Worm (Caenorhabditis elegans) whole organism, midembryonic: ENCODE data around the gene F37A4.2.

ENCODE experiments used
- T22C8.4 ChIP-seq: fragments of 200-800 bp; sonication (Bioruptor generic); IDR thresholded peaks from 2 replicates; pipeline ENCODE4 v1.3.6; 2022; ENCODE audit warnings: missing genetic modification characterization, missing compliant biosample characterization
- cog-1 ChIP-seq: sonication (generic microtip); optimal IDR thresholded peaks from 2 replicates; lab custom pipeline; 2016; ENCODE audit warnings: missing genetic modification characterization, missing compliant biosample characterization
- flt-1 ChIP-seq: fragments of 200-800 bp; sonication (Bioruptor generic); IDR thresholded peaks from 2 replicates; pipeline ENCODE4 v1.3.6; 2022; ENCODE audit warnings: missing genetic modification characterization, missing compliant biosample characterization
- klf-2 ChIP-seq: fragments of 200-800 bp; sonication (Bioruptor generic); conservative IDR thresholded peaks from 2 replicates; pipeline ENCODE4 v1.3.6; 2022; ENCODE audit warnings: missing genetic modification reagents, missing genetic modification characterization, missing compliant biosample characterization
- med-1 ChIP-seq: sonication (generic microtip); optimal IDR thresholded peaks from 2 replicates; lab custom pipeline; 2017; ENCODE audit warnings: missing genetic modification characterization, mild to moderate bottlenecking, missing compliant biosample characterization, antibody characterized with exemption, missing genetic modification reagents; ENCODE audit not compliant: insufficient read depth
- ref-1 ChIP-seq: fragments of 200-800 bp; sonication (Bioruptor generic); conservative IDR thresholded peaks from 2 replicates; pipeline ENCODE4 v1.3.6; 2022; ENCODE audit warnings: missing genetic modification reagents, missing genetic modification characterization, missing compliant biosample characterization
- tab-1 ChIP-seq: fragments of 200-800 bp; sonication (Bioruptor generic); IDR thresholded peaks from 2 replicates; pipeline ENCODE4 v1.3.6; 2022; ENCODE audit warnings: missing genetic modification characterization, missing compliant biosample characterization
- ztf-23 ChIP-seq: fragments of 200-800 bp; sonication (Bioruptor generic); IDR thresholded peaks from 2 replicates; pipeline ENCODE4 v1.3.6; 2022; ENCODE audit warnings: missing genetic modification reagents, missing genetic modification characterization, missing compliant biosample characterization
- ztf-29 ChIP-seq: fragments of 200-800 bp; sonication (Bioruptor generic); IDR thresholded peaks from 2 replicates; pipeline ENCODE4 v1.3.6; 2022; ENCODE audit warnings: missing genetic modification reagents, missing genetic modification characterization, missing compliant biosample characterization

F37A4.2 gene

ce11 chrIII:6734420-6734819 lies 12.2 kb downstream of the F37A4.2 start, which contains the start of gene Y102E9.3:
Y102E9.3 (minus strand) TSS chrIII:6734520.
- TF ChIP-seq tab-1 (GFP tag; lab: Robert Waterston, UW), result no peak
- no peak for TF ChIP-seq ztf-29 (GFP tag; lab: Robert Waterston, UW)
- no peak for TF ChIP-seq klf-2 (GFP tag; lab: Robert Waterston, UW)

ce11 chrIII:6736566-6736965 lies 14.3 kb downstream of the F37A4.2 start, which contains the start of gene Y102E9.6:
Y102E9.6 (minus strand) TSS chrIII:6736666.
- TF ChIP-seq flt-1 (GFP tag; lab: Robert Waterston, UW), result no peak

DNA sequence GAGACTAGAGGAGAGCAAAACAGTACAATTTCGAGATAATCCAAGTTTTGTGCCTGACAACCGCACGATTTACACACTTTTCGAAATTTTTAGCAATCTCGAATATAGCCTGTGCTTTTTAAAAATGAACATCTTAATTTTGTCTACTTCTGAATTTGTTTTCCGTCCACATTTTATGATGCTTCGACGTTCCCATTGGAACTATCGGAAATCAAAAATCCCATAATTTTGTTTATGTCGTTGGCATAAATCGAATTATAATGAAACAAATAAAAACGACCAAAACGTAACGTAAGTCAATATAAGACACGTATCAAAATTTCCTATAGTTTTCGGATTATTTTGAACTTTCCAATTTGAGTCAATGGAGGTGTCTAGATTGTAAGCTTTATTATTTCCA lies 14.7 kb downstream of the F37A4.2 start, which contains the start of gene K07E12.2:
K07E12.2 (plus strand) TSS at position 301 of the 400 bp plus-strand sequence.
- TF ChIP-seq tab-1 (GFP tag; lab: Robert Waterston, UW), result no peak
- TF ChIP-seq med-1, result no peak
- no peak for TF ChIP-seq ztf-23
- TF ChIP-seq cog-1 (tag; lab: Kevin White, UChicago), result no peak
- no peak for TF ChIP-seq klf-2 (GFP tag; lab: Robert Waterston, UW)

DNA sequence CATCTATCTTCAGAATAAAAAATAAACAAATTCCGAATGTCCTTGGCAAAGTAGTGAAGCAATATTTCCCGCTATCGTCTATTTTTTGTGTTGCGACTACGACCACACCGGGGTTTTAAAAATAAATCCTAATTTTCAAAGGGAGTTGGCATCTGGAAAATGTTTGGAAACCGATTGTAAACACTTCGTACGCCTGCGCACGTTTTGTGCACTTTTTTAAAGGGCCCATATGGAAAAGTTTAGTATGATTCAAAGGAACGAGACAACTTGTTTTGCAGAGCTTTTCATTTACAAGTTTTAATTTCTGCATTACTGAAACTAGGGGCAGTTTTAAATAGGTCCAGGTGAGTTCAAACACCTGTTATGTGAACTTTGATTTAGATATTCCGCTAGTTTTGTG lies 17.8 kb downstream of the F37A4.2 start:
- no peak for TF ChIP-seq klf-2 (GFP tag; lab: Robert Waterston, UW)
- no peak for TF ChIP-seq T22C8.4 (GFP tag; lab: Robert Waterston, UW)
- no peak for TF ChIP-seq tab-1 (GFP tag; lab: Robert Waterston, UW)
- TF ChIP-seq ztf-29 (GFP tag; lab: Robert Waterston, UW), result no peak
- no peak for TF ChIP-seq ref-1 (GFP tag; lab: Robert Waterston, UW)
- TF ChIP-seq ztf-23, result no peak
- no peak for TF ChIP-seq cog-1 (tag; lab: Kevin White, UChicago)
- no peak for TF ChIP-seq med-1
- TF ChIP-seq flt-1 (GFP tag; lab: Robert Waterston, UW), result no peak

ce11 chrIII:6742597-6742996 lies 20.3 kb downstream of the F37A4.2 start:
- no peak for TF ChIP-seq ztf-29 (GFP tag; lab: Robert Waterston, UW)
- no peak for TF ChIP-seq tab-1 (GFP tag; lab: Robert Waterston, UW)
- 0 out of 2 replicates have a peak, but pooled peaks have one; percentile 41 for TF ChIP-seq klf-2 (GFP tag; lab: Robert Waterston, UW)
- TF ChIP-seq T22C8.4 (GFP tag; lab: Robert Waterston, UW), result no peak

DNA sequence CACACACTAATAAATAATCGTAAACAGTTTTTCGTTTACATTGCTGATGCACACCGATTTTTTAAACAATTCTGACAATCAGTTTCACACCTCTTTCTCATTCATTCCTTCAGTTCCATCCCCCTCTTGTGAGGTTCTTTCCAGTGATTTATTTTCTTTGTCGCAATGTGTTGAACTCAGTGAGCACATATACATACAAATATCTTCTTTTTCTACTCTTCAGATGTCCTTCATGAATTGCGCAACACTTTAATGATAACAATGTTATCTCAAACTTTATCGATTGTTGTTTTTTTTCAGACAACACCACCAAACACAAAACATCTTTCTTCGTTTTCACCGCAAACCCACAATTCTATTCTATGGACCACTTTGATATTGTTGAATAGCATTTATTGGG lies 23.8 kb downstream of the F37A4.2 start, which contains the start of gene dig-1:
dig-1 (plus strand) TSS at position 301 of the 400 bp plus-strand sequence.
- TF ChIP-seq klf-2 (GFP tag; lab: Robert Waterston, UW) (no peak), cog-1 (tag; lab: Kevin White, UChicago) (no peak), T22C8.4 (GFP tag; lab: Robert Waterston, UW) (no peak), ref-1 (GFP tag; lab: Robert Waterston, UW) (no peak), ztf-29 (GFP tag; lab: Robert Waterston, UW) (no peak), ztf-23 (no peak), tab-1 (GFP tag; lab: Robert Waterston, UW) (no peak), med-1 (no peak), flt-1 (GFP tag; lab: Robert Waterston, UW) (no peak)

DNA sequence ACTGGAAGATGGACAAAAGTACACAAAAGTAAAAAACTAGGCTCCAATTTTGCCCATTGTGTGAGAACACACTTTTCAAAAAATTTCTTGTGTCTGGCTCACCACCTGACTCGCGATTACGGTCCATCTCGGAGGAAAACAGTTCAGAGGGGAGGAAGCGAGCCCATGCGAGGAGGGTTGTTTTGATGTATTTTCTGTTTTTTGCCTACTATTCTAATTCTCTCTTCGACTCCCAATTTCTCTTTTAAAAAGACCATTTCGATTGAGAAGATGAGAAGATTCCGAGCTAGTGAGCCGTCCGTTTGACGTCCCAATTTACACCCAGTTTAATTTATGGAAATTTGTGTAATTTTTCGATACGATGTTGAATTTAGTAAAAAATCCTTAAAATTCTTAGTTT lies 24.4 kb downstream of the F37A4.2 start:
- TF ChIP-seq ref-1 (GFP tag; lab: Robert Waterston, UW), result no peak
- no peak for TF ChIP-seq flt-1 (GFP tag; lab: Robert Waterston, UW)
- TF ChIP-seq ztf-23, result no peak

- TF ChIP-seq med-1, result no peak
- no peak for TF ChIP-seq klf-2 (GFP tag; lab: Robert Waterston, UW)
- no peak for TF ChIP-seq ref-1 (GFP tag; lab: Robert Waterston, UW)
- TF ChIP-seq T22C8.4 (GFP tag; lab: Robert Waterston, UW), result no peak
- TF ChIP-seq ztf-29 (GFP tag; lab: Robert Waterston, UW), result no peak
- no peak for TF ChIP-seq cog-1 (tag; lab: Kevin White, UChicago)
- no peak for TF ChIP-seq flt-1 (GFP tag; lab: Robert Waterston, UW)
- TF ChIP-seq tab-1 (GFP tag; lab: Robert Waterston, UW), result no peak
- no peak for TF ChIP-seq ztf-23
These were observed 30.4 kb downstream of the F37A4.2 start for ce11 chrIII:6752612-6753011.

DNA sequence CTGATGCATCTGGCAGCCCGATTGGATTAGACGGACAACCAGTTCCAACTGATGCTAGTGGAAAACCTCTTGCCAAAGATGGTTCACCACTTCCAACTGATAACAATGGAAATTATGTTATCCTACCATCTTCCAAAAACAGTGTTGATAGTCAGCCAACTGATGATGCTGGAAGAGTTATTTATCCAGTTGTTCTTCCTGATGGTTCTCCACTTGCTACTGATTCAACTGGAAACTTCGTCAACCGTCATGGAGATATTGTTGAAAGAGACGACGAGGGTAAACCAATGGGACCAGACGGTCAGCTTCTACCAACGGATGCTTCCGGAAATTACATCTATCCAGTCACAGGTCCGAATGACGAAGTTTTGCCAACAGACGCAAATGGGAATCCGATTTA lies 34.5 kb downstream of the F37A4.2 start:
- TF ChIP-seq T22C8.4 (GFP tag; lab: Robert Waterston, UW), result no peak
- TF ChIP-seq med-1, result no peak
- no peak for TF ChIP-seq ref-1 (GFP tag; lab: Robert Waterston, UW)
- no peak for TF ChIP-seq tab-1 (GFP tag; lab: Robert Waterston, UW)
- TF ChIP-seq ztf-29 (GFP tag; lab: Robert Waterston, UW), result no peak
- no peak for TF ChIP-seq flt-1 (GFP tag; lab: Robert Waterston, UW)
